Worm (Caenorhabditis elegans) whole organism, mixed stage, embryonic: ENCODE data around the gene unc-34.

ENCODE experiments used
- ceh-83 ChIP-seq: fragments of 200-800 bp; sonication (Bioruptor generic); optimal IDR thresholded peaks from 2 replicates; lab custom pipeline; 2018; ENCODE audit warnings: mild to moderate bottlenecking, missing genetic modification characterization, missing compliant biosample characterization
- ces-1 ChIP-seq: fragments of 150-350 bp; optimal IDR thresholded peaks from 2 replicates; lab custom pipeline; 2014; ENCODE audit warnings: missing biosample characterization, missing genetic modification reagents, missing genetic modification characterization
- cnd-1 ChIP-seq: fragments of 200-800 bp; sonication (Bioruptor generic); optimal IDR thresholded peaks from 2 replicates; lab custom pipeline; 2018; ENCODE audit warnings: mild to moderate bottlenecking, missing genetic modification characterization, missing compliant biosample characterization
- elt-1 ChIP-seq: sonication (generic microtip); optimal IDR thresholded peaks from 2 replicates; lab custom pipeline; 2017; ENCODE audit warnings: missing genetic modification characterization, mild to moderate bottlenecking, missing compliant biosample characterization, antibody characterized with exemption, moderate library complexity, borderline replicate concordance; ENCODE audit not compliant: insufficient read depth
- flh-1 ChIP-seq: fragments of 200-800 bp; sonication (Bioruptor generic); optimal IDR thresholded peaks from 2 replicates; lab custom pipeline; 2018; ENCODE audit warnings: mild to moderate bottlenecking, missing genetic modification characterization, moderate library complexity, missing compliant biosample characterization
- lsy-2 ChIP-seq: fragments of 150-350 bp; optimal IDR thresholded peaks from 2 replicates; lab custom pipeline; 2014; ENCODE audit warnings: missing biosample characterization, missing genetic modification characterization
- mep-1 ChIP-seq: fragments of 150-350 bp; optimal IDR thresholded peaks from 2 replicates; lab custom pipeline; 2017; ENCODE audit warnings: missing biosample characterization, missing genetic modification reagents, missing genetic modification characterization, inconsistent platforms
- mls-2 ChIP-seq: sonication (generic microtip); optimal IDR thresholded peaks from 2 replicates; lab custom pipeline; 2016; ENCODE audit warnings: mild to moderate bottlenecking, missing genetic modification characterization, moderate library complexity, missing compliant biosample characterization
- nhr-237 ChIP-seq: fragments of 150-350 bp; optimal IDR thresholded peaks from 2 replicates; lab custom pipeline; 2014; ENCODE audit warnings: missing biosample characterization, missing genetic modification characterization
- nhr-76 ChIP-seq: sonication (generic microtip); optimal IDR thresholded peaks from 2 replicates; lab custom pipeline; 2017; ENCODE audit warnings: missing biosample characterization, missing genetic modification characterization
- snpc-4 ChIP-seq: fragments of 150-350 bp; optimal IDR thresholded peaks from 2 replicates; lab custom pipeline; 2014; ENCODE audit warnings: missing biosample characterization, missing genetic modification characterization
- unc-39 ChIP-seq: fragments of 150-350 bp; optimal IDR thresholded peaks from 2 replicates; lab custom pipeline; 2014; ENCODE audit warnings: missing biosample characterization, missing genetic modification characterization
- unc-62 ChIP-seq: fragments of 150-350 bp; optimal IDR thresholded peaks from 2 replicates; lab custom pipeline; 2014; ENCODE audit warnings: missing biosample characterization, missing genetic modification reagents, missing genetic modification characterization

DNA sequence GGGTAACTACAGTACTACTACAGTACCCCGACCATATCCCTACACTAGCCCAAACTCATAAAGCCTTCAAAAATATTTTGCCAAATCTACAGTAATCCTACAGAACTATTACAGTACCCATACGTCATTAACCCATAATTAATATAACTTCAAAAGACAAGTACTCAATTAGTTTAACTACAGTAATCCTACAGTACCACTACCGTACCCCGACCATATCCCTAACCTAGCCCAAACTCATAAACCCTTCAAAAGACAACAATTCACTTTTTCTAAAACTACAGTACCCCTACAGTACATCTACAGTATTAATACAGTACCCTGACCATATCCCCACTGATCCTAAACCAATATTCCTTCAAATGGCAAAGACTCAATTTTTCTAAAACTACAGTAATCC, 31.1 kb downstream of the unc-34 start:
- no peak for TF ChIP-seq mep-1 (tag; lab: Kevin White, UChicago)
- no peak for TF ChIP-seq nhr-76 (tag; lab: Kevin White, UChicago)
- no peak for TF ChIP-seq lsy-2 (tag; lab: Kevin White, UChicago)
- TF ChIP-seq ces-1, result no peak
- no peak for TF ChIP-seq flh-1
- no peak for TF ChIP-seq unc-62 (GFP tag; lab: Kevin White, UChicago)
- no peak for TF ChIP-seq unc-39
- no peak for TF ChIP-seq ceh-83 (GFP tag; lab: Kevin White, UChicago)
- no peak for TF ChIP-seq cnd-1
- no peak for TF ChIP-seq elt-1 (tag; lab: Kevin White, UChicago)
- TF ChIP-seq mls-2 (tag; lab: Kevin White, UChicago), result no peak
- no peak for TF ChIP-seq snpc-4 (tag; lab: Kevin White, UChicago)
- no peak for TF ChIP-seq nhr-237 (tag; lab: Kevin White, UChicago)
